Worm (Caenorhabditis elegans) whole organism, L2 larva: Measurements from ENCODE around the gene F19G12.4.

Source experiments
- nhr-77 ChIP-seq: fragments of 150-350 bp; optimal IDR thresholded peaks from 2 replicates; lab custom pipeline; 2014; ENCODE audit warnings: missing biosample characterization, missing genetic modification characterization
- snpc-4 ChIP-seq: fragments of 150-350 bp; optimal IDR thresholded peaks from 2 replicates; lab custom pipeline; 2014; ENCODE audit warnings: missing biosample characterization, missing genetic modification characterization

DNA sequence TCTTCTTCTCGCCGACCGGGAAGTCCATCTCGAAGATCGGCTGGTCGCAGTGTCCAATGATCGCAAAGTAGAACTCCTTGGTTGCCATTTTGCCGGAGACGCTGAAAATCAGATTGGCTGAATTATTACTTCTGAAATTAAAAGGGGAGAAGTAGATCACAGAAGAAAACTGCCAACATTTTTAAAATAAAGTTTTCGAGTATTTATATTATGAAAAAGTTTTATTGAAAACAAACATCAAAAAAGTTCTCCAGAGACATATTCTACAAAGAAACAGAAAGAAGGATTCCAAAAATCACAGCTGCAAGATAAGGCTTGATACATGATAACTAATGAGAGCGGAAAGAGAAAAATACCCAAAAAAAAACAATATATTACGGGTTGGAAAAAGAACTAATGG is 23.1 kb downstream of the F19G12.4 start, which contains the start of gene sedl-1:
- no peak for TF ChIP-seq nhr-77 (tag; lab: Kevin White, UChicago)
- TF ChIP-seq snpc-4 (tag; lab: Kevin White, UChicago), result no peak
